Worm (Caenorhabditis elegans) whole organism, L2 larva: Measurements from ENCODE around the gene F28A12.10.
A peak's percentile ranks its signal among the peaks of the same experiment; 100 is the strongest.

ENCODE experiments used
- C34F6.9 ChIP-seq: fragments of 150-350 bp; optimal IDR thresholded peaks from 2 replicates; lab custom pipeline; 2014; ENCODE audit warnings: missing biosample characterization, missing genetic modification characterization
- F13H6.1 ChIP-seq: sonication (generic microtip); optimal IDR thresholded peaks from 2 replicates; lab custom pipeline; 2016; ENCODE audit warnings: missing genetic modification characterization, missing compliant biosample characterization
- Y55F3AM.14 ChIP-seq: fragments of 200-800 bp; sonication (Bioruptor generic); optimal IDR thresholded peaks from 2 replicates; lab custom pipeline; 2018; ENCODE audit warnings: mild to moderate bottlenecking, missing genetic modification characterization, missing compliant biosample characterization
- ZK546.5 ChIP-seq: sonication (generic microtip); optimal IDR thresholded peaks from 2 replicates; lab custom pipeline; 2017; ENCODE audit warnings: missing biosample characterization, missing genetic modification characterization
- alr-1 ChIP-seq: fragments of 150-350 bp; optimal IDR thresholded peaks from 2 replicates; lab custom pipeline; 2014; ENCODE audit warnings: missing biosample characterization, missing genetic modification characterization
- aly-2 ChIP-seq: fragments of 150-350 bp; optimal IDR thresholded peaks from 2 replicates; lab custom pipeline; 2014; ENCODE audit warnings: missing biosample characterization, missing genetic modification characterization
- ama-1 ChIP-seq: fragments of 150-350 bp; optimal IDR thresholded peaks from 2 replicates; lab custom pipeline; 2018; ENCODE audit warnings: inconsistent platforms
- blmp-1 ChIP-seq: sonication (generic microtip); optimal IDR thresholded peaks from 2 replicates; lab custom pipeline; 2017; ENCODE audit warnings: missing genetic modification characterization, mild to moderate bottlenecking, missing compliant biosample characterization, antibody characterized with exemption, moderate library complexity; ENCODE audit not compliant: insufficient read depth
- ceh-16 ChIP-seq: fragments of 150-350 bp; optimal IDR thresholded peaks from 2 replicates; lab custom pipeline; 2014; ENCODE audit warnings: missing biosample characterization, missing genetic modification characterization
- ceh-82 ChIP-seq: fragments of 150-350 bp; optimal IDR thresholded peaks from 2 replicates; lab custom pipeline; 2014; ENCODE audit warnings: missing biosample characterization, missing genetic modification characterization
- crh-2 ChIP-seq: sonication (generic microtip); optimal IDR thresholded peaks from 2 replicates; lab custom pipeline; 2017; ENCODE audit warnings: missing biosample characterization, missing genetic modification characterization
- dmd-4 ChIP-seq: sonication (generic microtip); optimal IDR thresholded peaks from 2 replicates; lab custom pipeline; 2017; ENCODE audit warnings: missing biosample characterization, missing genetic modification characterization
- egl-27 ChIP-seq: sonication (generic microtip); optimal IDR thresholded peaks from 3 replicates; lab custom pipeline; 2017; ENCODE audit warnings: missing biosample characterization, missing genetic modification reagents, missing genetic modification characterization
- elt-3 ChIP-seq: sonication (generic microtip); optimal IDR thresholded peaks from 2 replicates; lab custom pipeline; 2017; ENCODE audit warnings: missing biosample characterization, missing genetic modification characterization
- fos-1 ChIP-seq: fragments of 150-350 bp; optimal IDR thresholded peaks from 2 replicates; lab custom pipeline; 2014; ENCODE audit warnings: missing biosample characterization, missing genetic modification characterization
- gmeb-1 ChIP-seq: fragments of 150-350 bp; optimal IDR thresholded peaks from 2 replicates; lab custom pipeline; 2014; ENCODE audit warnings: missing biosample characterization, missing genetic modification characterization
- lin-11 ChIP-seq: fragments of 150-350 bp; sonication (generic microtip); optimal IDR thresholded peaks from 2 replicates; lab custom pipeline; 2014; ENCODE audit warnings: missing biosample characterization, missing genetic modification characterization, inconsistent platforms, mixed read lengths
- lin-39 ChIP-seq: fragments of 150-350 bp; optimal IDR thresholded peaks from 2 replicates; lab custom pipeline; 2014; ENCODE audit warnings: missing biosample characterization, missing genetic modification reagents, missing genetic modification characterization
- lsy-2 ChIP-seq, 2 experiments: fragments of 150-350 bp in 1 of 2; sonication (generic microtip) in 1 of 2; optimal IDR thresholded peaks; 2 replicates each; lab custom pipeline; 2014 to 2017; ENCODE audit warnings: missing biosample characterization in 2 of 2, missing genetic modification characterization in 2 of 2
- mab-5 ChIP-seq: fragments of 150-350 bp; optimal IDR thresholded peaks from 2 replicates; lab custom pipeline; 2014; ENCODE audit warnings: missing biosample characterization, missing genetic modification characterization
- mbf-1 ChIP-seq: sonication (generic microtip); optimal IDR thresholded peaks from 2 replicates; lab custom pipeline; 2017; ENCODE audit warnings: missing biosample characterization, missing genetic modification characterization
- mdl-1 ChIP-seq, 2 experiments: fragments of 150-350 bp in 1 of 2; sonication (generic microtip) in 1 of 2; optimal IDR thresholded peaks; 2 replicates each; lab custom pipeline; 2017; ENCODE audit warnings: missing biosample characterization in 2 of 2, missing genetic modification characterization in 2 of 2
- nhr-10 ChIP-seq: sonication (generic microtip); optimal IDR thresholded peaks from 2 replicates; lab custom pipeline; 2017; ENCODE audit warnings: missing biosample characterization, missing genetic modification characterization
- nhr-11 ChIP-seq: fragments of 150-350 bp; optimal IDR thresholded peaks from 2 replicates; lab custom pipeline; 2014; ENCODE audit warnings: missing biosample characterization, missing genetic modification characterization
- nhr-12 ChIP-seq: fragments of 150-350 bp; optimal IDR thresholded peaks from 2 replicates; lab custom pipeline; 2014; ENCODE audit warnings: missing biosample characterization, missing genetic modification characterization
- nhr-129 ChIP-seq: fragments of 150-350 bp; optimal IDR thresholded peaks from 2 replicates; lab custom pipeline; 2014; ENCODE audit warnings: missing biosample characterization, missing genetic modification characterization
- nhr-21 ChIP-seq: fragments of 150-350 bp; optimal IDR thresholded peaks from 2 replicates; lab custom pipeline; 2014; ENCODE audit warnings: missing biosample characterization, missing genetic modification characterization
- nhr-23 ChIP-seq: fragments of 150-350 bp; optimal IDR thresholded peaks from 2 replicates; lab custom pipeline; 2014; ENCODE audit warnings: missing biosample characterization, missing genetic modification reagents, missing genetic modification characterization
- nhr-237 ChIP-seq: fragments of 150-350 bp; optimal IDR thresholded peaks from 2 replicates; lab custom pipeline; 2014; ENCODE audit warnings: missing biosample characterization, missing genetic modification characterization
- nhr-25 ChIP-seq: fragments of 150-350 bp; sonication (generic microtip); optimal IDR thresholded peaks from 3 replicates; lab custom pipeline; 2014; ENCODE audit warnings: missing biosample characterization, missing genetic modification characterization
- nhr-6 ChIP-seq: fragments of 150-350 bp; optimal IDR thresholded peaks from 2 replicates; lab custom pipeline; 2014; ENCODE audit warnings: missing biosample characterization, missing genetic modification characterization
- nhr-77 ChIP-seq: fragments of 150-350 bp; optimal IDR thresholded peaks from 2 replicates; lab custom pipeline; 2014; ENCODE audit warnings: missing biosample characterization, missing genetic modification characterization
- peb-1 ChIP-seq: fragments of 150-350 bp; optimal IDR thresholded peaks from 2 replicates; lab custom pipeline; 2014; ENCODE audit warnings: missing biosample characterization, missing genetic modification characterization
- sem-4 ChIP-seq: fragments of 150-350 bp; optimal IDR thresholded peaks from 2 replicates; lab custom pipeline; 2014; ENCODE audit warnings: missing biosample characterization, missing genetic modification reagents, missing genetic modification characterization
- skn-1 ChIP-seq: sonication (generic microtip); optimal IDR thresholded peaks from 2 replicates; lab custom pipeline; 2017; ENCODE audit warnings: missing biosample characterization, missing genetic modification characterization
- sma-3 ChIP-seq: sonication (generic microtip); optimal IDR thresholded peaks from 2 replicates; lab custom pipeline; 2016; ENCODE audit warnings: missing genetic modification reagents, missing genetic modification characterization, missing compliant biosample characterization
- sma-9 ChIP-seq, 2 experiments: fragments of 150-350 bp in 1 of 2; sonication (generic microtip) in 1 of 2; optimal IDR thresholded peaks; 2 replicates each; lab custom pipeline; 2014 to 2016; ENCODE audit warnings: missing genetic modification characterization in 2 of 2, mild to moderate bottlenecking in 1 of 2, missing biosample characterization in 1 of 2, missing compliant biosample characterization in 1 of 2, missing genetic modification reagents in 1 of 2, moderate library complexity in 1 of 2
- unc-39 ChIP-seq: fragments of 150-350 bp; optimal IDR thresholded peaks from 2 replicates; lab custom pipeline; 2014; ENCODE audit warnings: missing biosample characterization, missing genetic modification characterization
- unc-62 ChIP-seq: fragments of 150-350 bp; optimal IDR thresholded peaks from 2 replicates; lab custom pipeline; 2014; ENCODE audit warnings: missing biosample characterization, missing genetic modification reagents, missing genetic modification characterization
- zag-1 ChIP-seq: fragments of 150-350 bp; optimal IDR thresholded peaks from 2 replicates; lab custom pipeline; 2014; ENCODE audit warnings: missing biosample characterization, missing genetic modification characterization
- ztf-1 ChIP-seq: fragments of 200-800 bp; sonication (Bioruptor generic); conservative IDR thresholded peaks from 2 replicates; pipeline ENCODE4 v1.3.6; 2022; ENCODE audit warnings: missing genetic modification characterization, missing compliant biosample characterization
- ztf-11 ChIP-seq: sonication (generic microtip); optimal IDR thresholded peaks from 2 replicates; lab custom pipeline; 2017; ENCODE audit warnings: missing biosample characterization, missing genetic modification characterization
- ztf-4 ChIP-seq: fragments of 150-350 bp; optimal IDR thresholded peaks from 2 replicates; lab custom pipeline; 2014; ENCODE audit warnings: missing biosample characterization, missing genetic modification characterization

F28A12.10 gene

DNA sequence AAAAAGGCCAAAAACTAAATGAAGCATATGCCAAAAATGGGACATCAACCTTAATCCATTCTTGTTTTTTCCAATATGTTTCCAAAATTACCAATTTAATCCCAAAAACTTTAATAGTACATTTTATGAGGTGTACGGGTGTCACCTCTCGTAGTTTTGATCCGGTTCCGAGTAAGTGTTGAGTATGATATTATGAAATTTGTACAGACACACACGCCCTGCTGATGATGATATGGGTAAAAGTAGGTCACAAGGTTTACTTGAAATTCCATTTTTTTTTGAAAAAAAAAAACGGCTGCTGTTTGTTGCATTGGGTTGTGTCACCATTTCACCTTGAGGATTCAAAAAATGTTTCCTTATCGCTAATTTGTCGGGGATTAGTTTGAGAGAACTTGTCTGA is 20.3 kb upstream of the F28A12.10 start:
- TF ChIP-seq zag-1 (tag; lab: Kevin White, UChicago) (no peak), mbf-1 (tag; lab: Kevin White, UChicago) (no peak), nhr-25 (peak; percentile 8)
- TF ChIP-seq, all 48 proteins: peak for 1

DNA sequence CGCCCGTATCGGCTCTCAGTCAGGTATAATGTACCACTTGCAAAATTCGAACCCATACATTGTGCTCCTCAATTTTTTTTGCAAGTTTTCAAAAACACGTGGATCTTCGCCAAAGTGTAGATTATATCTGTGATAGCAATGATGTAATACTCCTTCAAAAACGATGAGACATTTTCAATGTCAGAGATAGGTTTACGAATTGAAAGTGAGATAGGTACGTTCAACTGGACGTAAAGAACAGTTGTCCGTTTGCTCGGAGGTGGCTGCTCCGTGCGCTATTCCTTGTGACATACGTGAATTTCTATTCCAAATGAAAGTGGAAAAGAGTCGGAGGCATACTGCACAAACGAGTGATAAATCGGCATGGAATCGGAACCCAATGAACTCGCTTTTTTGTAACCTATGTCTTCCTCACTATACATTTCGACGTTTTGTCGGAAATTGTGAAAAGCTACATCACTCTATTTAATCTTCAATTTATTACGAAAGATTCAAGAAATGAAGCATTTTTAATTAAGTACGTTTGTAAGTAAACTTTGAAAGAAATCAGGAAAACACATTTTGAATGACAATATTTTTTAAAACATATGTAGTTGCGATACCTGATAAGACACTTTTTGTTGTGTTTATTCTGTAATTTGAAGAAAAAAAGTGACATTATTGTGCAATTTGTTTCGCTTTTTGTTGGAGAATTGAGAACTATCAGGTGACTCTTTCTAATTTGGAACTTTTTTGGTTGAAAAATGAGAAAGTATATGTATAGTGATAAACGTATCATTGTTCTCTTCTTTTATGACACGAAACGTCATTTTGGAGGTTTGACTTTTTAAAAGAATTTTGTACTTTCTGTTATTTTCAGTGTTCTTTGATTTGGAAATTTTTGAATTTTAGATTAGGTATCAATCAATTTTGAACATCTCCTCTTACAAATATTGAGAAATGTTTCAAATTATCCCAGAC is 17.2 kb upstream of the F28A12.10 start:
- TF ChIP-seq skn-1 (tag; lab: Kevin White, UChicago) (no peak), C34F6.9 (no peak), nhr-129 (tag; lab: Kevin White, UChicago) (peak; percentile 81), ZK546.5 (tag; lab: Kevin White, UChicago) (no peak), mab-5 (tag; lab: Kevin White, UChicago) (no peak), sem-4 (tag; lab: Kevin White, UChicago) (no peak), ceh-82 (tag; lab: Kevin White, UChicago) (no peak), mdl-1 (tag; optimal IDR thresholded peaks at IDR 0.05; lab: Kevin White, UChicago) (no peak), dmd-4 (tag; lab: Kevin White, UChicago) (no peak), lin-39 (tag; lab: Kevin White, UChicago) (no peak), nhr-23 (tag; lab: Kevin White, UChicago) (no peak), alr-1 (tag; lab: Kevin White, UChicago) (no peak), nhr-12 (tag; lab: Kevin White, UChicago) (no peak), nhr-237 (tag; lab: Kevin White, UChicago) (no peak), peb-1 (tag; lab: Kevin White, UChicago) (no peak), sma-9 (GFP tag; optimal IDR thresholded peaks at IDR 0.05; lab: Kevin White, UChicago) (peak; percentile 74), sma-9 (tag; optimal IDR thresholded peaks at IDR 0.05; lab: Kevin White, UChicago) (no peak), F13H6.1 (tag; lab: Kevin White, UChicago) (peak; percentile 51), nhr-10 (tag; lab: Kevin White, UChicago) (no peak), fos-1 (tag; lab: Kevin White, UChicago) (peak; percentile 28), gmeb-1 (tag; lab: Kevin White, UChicago) (no peak), lin-11 (tag; lab: Kevin White, UChicago) (no peak), unc-39 (no peak), nhr-6 (tag; lab: Kevin White, UChicago) (peak; percentile 46), crh-2 (tag; lab: Kevin White, UChicago) (no peak), nhr-25 (no peak), blmp-1 (peak; percentile 30), ztf-11 (tag; lab: Kevin White, UChicago) (no peak), lsy-2 (tag; optimal IDR thresholded peaks at IDR 0.05; lab: Kevin White, UChicago) (no peak), Y55F3AM.14 (no peak), ztf-1 (GFP tag; lab: Robert Waterston, UW) (no peak), ztf-4 (no peak), ceh-16 (tag; lab: Kevin White, UChicago) (no peak), aly-2 (tag; lab: Kevin White, UChicago) (no peak), elt-3 (tag; lab: Kevin White, UChicago) (no peak)
- TF ChIP-seq, all 48 proteins: peak for 6

DNA sequence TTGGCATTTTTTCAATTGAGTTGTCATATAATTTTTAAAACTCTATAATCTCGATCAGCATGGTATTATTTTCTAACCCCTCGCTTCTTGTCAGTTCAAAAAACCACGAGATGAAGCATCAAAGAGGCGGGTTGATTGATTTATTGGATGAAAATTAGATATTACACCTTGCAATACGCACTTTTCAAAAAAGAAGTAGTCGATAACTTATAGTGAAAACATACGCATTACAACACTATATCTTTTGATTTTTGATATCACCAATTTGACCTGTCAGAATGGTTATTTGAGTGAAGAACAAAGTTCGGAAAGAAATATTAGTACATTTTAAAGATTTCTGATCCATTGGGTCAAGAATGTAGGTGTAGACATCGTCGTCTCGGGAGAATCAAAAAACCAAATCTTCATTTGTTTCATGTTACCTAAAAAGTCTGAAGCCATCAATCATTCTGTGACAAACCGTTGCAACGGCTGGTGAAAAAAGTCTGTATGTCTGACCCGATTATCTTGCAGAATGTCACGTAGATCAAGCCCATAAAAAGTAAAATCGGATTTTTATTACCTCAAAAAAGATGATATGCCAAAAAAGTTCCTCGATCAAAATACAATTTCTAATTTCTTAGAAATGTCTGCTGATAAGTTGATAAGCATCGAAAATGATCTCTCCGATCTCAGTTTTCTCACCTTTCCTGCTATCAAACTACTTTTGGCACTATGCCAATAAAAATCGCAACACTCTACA is 15.7 kb upstream of the F28A12.10 start:
- TF ChIP-seq nhr-25: peak; percentile 39
- TF ChIP-seq fos-1 (tag; lab: Kevin White, UChicago): peak; percentile 54
- no peak for TF ChIP-seq C34F6.9
- no peak for TF ChIP-seq nhr-77 (tag; lab: Kevin White, UChicago)
- no peak for TF ChIP-seq ama-1 (lab: Kevin White, UChicago)
- peak; percentile 30 for TF ChIP-seq sma-3
- peak; percentile 61 for TF ChIP-seq sma-9 (GFP tag; optimal IDR thresholded peaks at IDR 0.05; lab: Kevin White, UChicago)
- no peak for TF ChIP-seq sma-9 (tag; optimal IDR thresholded peaks at IDR 0.05; lab: Kevin White, UChicago)
- peak; percentile 5 for TF ChIP-seq nhr-6 (tag; lab: Kevin White, UChicago)
- no peak for TF ChIP-seq nhr-11 (tag; lab: Kevin White, UChicago)
- peak; percentile 70 for TF ChIP-seq blmp-1
- TF ChIP-seq mab-5 (tag; lab: Kevin White, UChicago): peak; percentile 57
- TF ChIP-seq ceh-82 (tag; lab: Kevin White, UChicago): no peak
- TF ChIP-seq nhr-21 (tag; lab: Kevin White, UChicago): peak; percentile 61
- TF ChIP-seq nhr-12 (tag; lab: Kevin White, UChicago): no peak
- peak; percentile 10 for TF ChIP-seq egl-27 (tag; lab: Kevin White, UChicago)
- TF ChIP-seq dmd-4 (tag; lab: Kevin White, UChicago): no peak
- TF ChIP-seq unc-62 (GFP tag; lab: Kevin White, UChicago): peak; percentile 25
- no peak for TF ChIP-seq lin-39 (tag; lab: Kevin White, UChicago)
- TF ChIP-seq crh-2 (tag; lab: Kevin White, UChicago): no peak
- TF ChIP-seq, all 48 proteins: peak for 10
